Worm (Caenorhabditis elegans) whole organism, L1 larva: ENCODE measurements around the gene ech-2.

ENCODE experiments used
- C16A3.4 ChIP-seq: fragments of 150-350 bp; optimal IDR thresholded peaks from 2 replicates; lab custom pipeline; 2014; ENCODE audit warnings: missing biosample characterization, missing genetic modification characterization
- F16B12.6 ChIP-seq: fragments of 150-350 bp; optimal IDR thresholded peaks from 2 replicates; lab custom pipeline; 2014; ENCODE audit warnings: missing biosample characterization, missing genetic modification characterization
- blmp-1 ChIP-seq: fragments of 150-350 bp; optimal IDR thresholded peaks from 2 replicates; lab custom pipeline; 2014; ENCODE audit warnings: missing biosample characterization, missing genetic modification characterization
- egl-13 ChIP-seq: sonication (generic microtip); optimal IDR thresholded peaks from 2 replicates; lab custom pipeline; 2016; ENCODE audit warnings: missing genotype, missing genetic modification reagents, missing genetic modification characterization, missing compliant biosample characterization
- elt-3 ChIP-seq, 6 experiments: fragments of 150-350 bp in 1 of 6; sonication (generic microtip); optimal IDR thresholded peaks; 2 replicates each; lab custom pipeline; 2017 to 2018; ENCODE audit warnings: missing biosample characterization in 6 of 6, missing genetic modification characterization in 6 of 6, inconsistent platforms in 1 of 6
- lin-14 ChIP-seq: fragments of 200-800 bp; sonication (Bioruptor generic); optimal IDR thresholded peaks from 2 replicates; lab custom pipeline; 2018; ENCODE audit warnings: mild to moderate bottlenecking, missing genetic modification characterization, moderate library complexity, missing compliant biosample characterization
- lin-35 ChIP-seq, 2 experiments: fragments of 150-350 bp; optimal IDR thresholded peaks; 2 replicates each; lab custom pipeline; 2014; ENCODE audit warnings: missing biosample characterization in 2 of 2, missing genetic modification characterization in 2 of 2, missing genetic modification reagents in 2 of 2
- lsy-2 ChIP-seq, 2 experiments: fragments of 150-350 bp; optimal IDR thresholded peaks; 2 replicates each; lab custom pipeline; 2014; ENCODE audit warnings: missing biosample characterization in 2 of 2, missing genetic modification characterization in 2 of 2
- mef-2 ChIP-seq: fragments of 150-350 bp; optimal IDR thresholded peaks from 2 replicates; lab custom pipeline; 2014; ENCODE audit warnings: missing biosample characterization, missing genetic modification characterization
- nhr-20 ChIP-seq: sonication (generic microtip); optimal IDR thresholded peaks from 2 replicates; lab custom pipeline; 2016; ENCODE audit warnings: mild to moderate bottlenecking, missing genetic modification characterization, missing compliant biosample characterization
- nhr-85 ChIP-seq: sonication (generic microtip); peaks from one replicate; lab custom pipeline; 2016; ENCODE audit warnings: missing genetic modification characterization, inconsistent platforms, missing compliant biosample characterization
- skn-1 ChIP-seq: fragments of 150-350 bp; optimal IDR thresholded peaks from 2 replicates; lab custom pipeline; 2014; ENCODE audit warnings: missing biosample characterization, missing genetic modification characterization
- tlp-1 ChIP-seq: fragments of 150-350 bp; optimal IDR thresholded peaks from 2 replicates; lab custom pipeline; 2014; ENCODE audit warnings: missing biosample characterization, missing genetic modification characterization

The ech-2 gene

DNA sequence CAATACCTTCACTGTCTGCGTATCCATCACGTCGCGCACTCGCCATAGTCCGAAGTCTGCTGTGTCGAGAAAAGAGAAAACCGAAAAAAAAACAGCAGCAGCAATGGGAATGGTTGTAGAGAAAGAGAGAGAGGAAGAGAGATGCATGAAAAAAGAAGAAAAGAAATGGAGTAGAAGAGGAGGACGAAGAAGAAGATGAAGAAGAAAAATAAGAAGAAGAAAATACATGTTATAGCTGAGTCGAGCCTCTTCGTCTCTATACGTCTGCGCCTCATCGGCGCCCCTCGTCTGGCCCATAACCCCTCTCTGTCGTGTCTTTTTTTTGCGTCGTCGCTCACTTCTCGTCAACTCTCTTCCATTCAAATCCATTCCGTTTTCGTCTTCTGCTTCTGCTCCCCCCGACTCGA is 46.4 kb downstream of the ech-2 start (continued):
- peak; percentile 46 for TF ChIP-seq egl-13 (tag; lab: Kevin White, UChicago)
- TF ChIP-seq skn-1 (tag; lab: Kevin White, UChicago): peak; percentile 28

ce11 chrIV:11809047-11809446 is 47.1 kb downstream of the ech-2 start:
- TF ChIP-seq F16B12.6 (tag; lab: Kevin White, UChicago) (no peak), elt-3 (tag; optimal IDR thresholded peaks at IDR 0.05; lab: Kevin White, UChicago) (peak in 5 of 6 experiments; percentile 27 to 66 (median 53)), nhr-85 (tag; lab: Kevin White, UChicago) (peak; percentile 62), lin-14 (GFP tag; lab: Kevin White, UChicago) (peak; percentile 7), lsy-2 (tag; optimal IDR thresholded peaks at IDR 0.05; lab: Kevin White, UChicago) (peak in 1 of 2 experiments; percentile 23), mef-2 (tag; lab: Kevin White, UChicago) (no peak), C16A3.4 (no peak), blmp-1 (peak; percentile 69), lin-35 (GFP tag; optimal IDR thresholded peaks at IDR 0.05; lab: Kevin White, UChicago) (no peak), nhr-20 (peak; percentile 49), tlp-1 (no peak)
